Fruit fly (Drosophila melanogaster): ENCODE data around the gene Srp68.

- TF ChIP-seq CG34376 (GFP tag; optimal IDR thresholded peaks at IDR 0.05) (no peak), Atf6 (GFP tag; IDR thresholded peaks at IDR 0.05) (no peak), Aef1 (GFP tag; IDR thresholded peaks at IDR 0.05) (no peak), fd96Cb (tag; optimal IDR thresholded peaks at IDR 0.05) (no peak), sr (GFP tag; IDR thresholded peaks at IDR 0.05) (no peak), CG11723 (GFP tag; optimal IDR thresholded peaks at IDR 0.05) (no peak), Med (GFP tag) (no peak), CG11560 (tag; IDR thresholded peaks at IDR 0.05) (no peak), pita (GFP tag; optimal IDR thresholded peaks at IDR 0.05) (no peak), tin (GFP tag; optimal IDR thresholded peaks at IDR 0.05) (no peak)
These were observed 10.4 kb downstream of the Srp68 start for dm6 chr3L:8985132-8985847.
